Fruit fly (Drosophila melanogaster): ENCODE results near the gene CG31915.
A peak's percentile ranks its signal among the peaks of the same experiment; 100 is the strongest.

The CG31915 gene

dm6 chr2L:5523848-5524473 is 4.0 kb upstream of the CG31915 start, which contains the start of the genes Vps52 and Elp4 (continued):
- TF ChIP-seq Dll (GFP tag; IDR thresholded peaks at IDR 0.05; ENCODE audit: partially characterized antibody) (peak; percentile 81), scrt (GFP tag; optimal IDR thresholded peaks at IDR 0.05) (no peak), CG17361 (GFP tag; IDR thresholded peaks at IDR 0.05) (peak; percentile 93), inv (GFP tag; IDR thresholded peaks at IDR 0.05; ENCODE audit: partially characterized antibody) (peak; percentile 64), wek (GFP tag; optimal IDR thresholded peaks at IDR 0.05) (peak; percentile 69), br (optimal IDR thresholded peaks at IDR 0.05) (no peak), gsb (GFP tag; IDR thresholded peaks at IDR 0.05) (no peak), CG7928 (GFP tag; optimal IDR thresholded peaks at IDR 0.05) (no peak), Jarid2 (GFP tag; optimal IDR thresholded peaks at IDR 0.05) (no peak), CG6854 (GFP tag; optimal IDR thresholded peaks at IDR 0.05) (no peak), fd3F (GFP tag; optimal IDR thresholded peaks at IDR 0.05) (peak; percentile 78), ken (GFP tag; IDR thresholded peaks at IDR 0.05) (peak; percentile 56; the same call in 1 of the 3 replicates), sd (tag; optimal IDR thresholded peaks at IDR 0.05) (no peak), cato (GFP tag; optimal IDR thresholded peaks at IDR 0.05; ENCODE audit: borderline replicate concordance) (peak; percentile 51), tx (GFP tag; optimal IDR thresholded peaks at IDR 0.05) (peak; percentile 17), Oaz (GFP tag; IDR thresholded peaks at IDR 0.05) (no peak), CG17385 (GFP tag; optimal IDR thresholded peaks at IDR 0.05) (peak; percentile 66), CG8281 (tag; optimal IDR thresholded peaks at IDR 0.05) (no peak), otp (GFP tag; IDR thresholded peaks at IDR 0.05) (no peak), CG6683 (GFP tag; optimal IDR thresholded peaks at IDR 0.05) (peak; percentile 54), Fer1 (GFP tag; optimal IDR thresholded peaks at IDR 0.05) (peak; percentile 74), caup (GFP tag; optimal IDR thresholded peaks at IDR 0.05; ENCODE audit: severe bottlenecking) (no peak), CG17568 (GFP tag; optimal IDR thresholded peaks at IDR 0.05) (no peak), Myb (GFP tag; optimal IDR thresholded peaks at IDR 0.05) (peak; percentile 12), Xbp1 (GFP tag; optimal IDR thresholded peaks at IDR 0.05) (peak; percentile 81), CG9215 (GFP tag; IDR thresholded peaks at IDR 0.05) (peak; percentile 72), trh (GFP tag; optimal IDR thresholded peaks at IDR 0.05) (peak; percentile 66), run (tag; optimal IDR thresholded peaks at IDR 0.05) (no peak), zfh1 (GFP tag; IDR thresholded peaks at IDR 0.05) (peak; percentile 64), peb (GFP tag; IDR thresholded peaks at IDR 0.05) (peak; percentile 36; the same call in 1 of the 2 replicates), CG10654 (GFP tag; optimal IDR thresholded peaks at IDR 0.05) (peak; percentile 65), Dip3 (GFP tag; optimal IDR thresholded peaks at IDR 0.05) (peak; percentile 47), CG18476 (GFP tag; optimal IDR thresholded peaks at IDR 0.05) (no peak), CG3847 (GFP tag; IDR thresholded peaks at IDR 0.05) (peak; percentile 73), dan (GFP tag; IDR thresholded peaks at IDR 0.05) (no peak), CG17612 (GFP tag; IDR thresholded peaks at IDR 0.05) (0 out of 2 replicates have a peak, but pooled peaks have one; percentile 42), Drgx (GFP tag; IDR thresholded peaks at IDR 0.05) (peak; percentile 57; the same call in 1 of the 2 replicates), dpn (GFP tag; optimal IDR thresholded peaks at IDR 0.05) (peak; percentile 65 to 74), CG6791 (GFP tag; IDR thresholded peaks at IDR 0.05; ENCODE audit: partially characterized antibody) (peak; percentile 80), repo (GFP tag; optimal IDR thresholded peaks at IDR 0.05) (no peak), sna (GFP tag; IDR thresholded peaks at IDR 0.05; ENCODE audit: partially characterized antibody) (peak; percentile 61; the same call in 1 of the 2 replicates), wdn (GFP tag; IDR thresholded peaks at IDR 0.05) (peak; percentile 63), cad (GFP tag; optimal IDR thresholded peaks at IDR 0.05) (no peak), ERR (GFP tag; optimal IDR thresholded peaks at IDR 0.05) (no peak), fru (optimal IDR thresholded peaks at IDR 0.05) (no peak), Nf-YB (GFP tag; optimal IDR thresholded peaks at IDR 0.05) (peak; percentile 60), CG12299 (tag; optimal IDR thresholded peaks at IDR 0.05) (peak; percentile 60), CG17328 (GFP tag; IDR thresholded peaks at IDR 0.05) (peak; percentile 58), CG15601 (tag; optimal IDR thresholded peaks at IDR 0.05) (peak; percentile 69), az2 (GFP tag; optimal IDR thresholded peaks at IDR 0.05) (peak; percentile 77)
